Fruit fly (Drosophila melanogaster) whole organism, wandering third instar larva: Measurements from ENCODE around the gene CG9338.
A peak's percentile ranks its signal among the peaks of the same experiment; 100 is the strongest.

Experiments used
- CG32264 ChIP-seq: fragments of 200-800 bp; sonication (Bioruptor generic); optimal IDR thresholded peaks from 2 replicates; lab custom pipeline; 2016; ENCODE audit warnings: missing biosample characterization, missing genetic modification characterization
- CG9705 ChIP-seq: fragments of 200-800 bp; sonication (Bioruptor generic); optimal IDR thresholded peaks from 2 replicates; lab custom pipeline; 2018; ENCODE audit warnings: missing biosample characterization, mild to moderate bottlenecking, missing genetic modification characterization
- CrebA ChIP-seq: fragments of 200-800 bp; sonication (Bioruptor generic); optimal IDR thresholded peaks from 2 replicates; lab custom pipeline; 2016; ENCODE audit warnings: missing biosample characterization, mild to moderate bottlenecking, missing genetic modification characterization, borderline replicate concordance
- Dfd ChIP-seq: fragments of >200 bp; optimal IDR thresholded peaks from 2 replicates; lab custom pipeline; 2017; ENCODE audit warnings: missing biosample characterization, missing genetic modification characterization
- GATAd ChIP-seq: sonication (Bioruptor generic); optimal IDR thresholded peaks from 2 replicates; lab custom pipeline; 2016; ENCODE audit warnings: missing biosample characterization, missing genetic modification characterization
- Hnf4 ChIP-seq: fragments of 200-800 bp; sonication (Bioruptor generic); optimal IDR thresholded peaks from 2 replicates; lab custom pipeline; 2016; ENCODE audit warnings: missing biosample characterization, mild to moderate bottlenecking, missing genetic modification characterization
- Hr78 ChIP-seq: fragments of >200 bp; optimal IDR thresholded peaks from 2 replicates; lab custom pipeline; 2017; ENCODE audit warnings: missing biosample characterization, missing genetic modification characterization
- Hr83 ChIP-seq: fragments of 200-300 bp; sonication (Bioruptor generic); optimal IDR thresholded peaks from 2 replicates; lab custom pipeline; 2016; ENCODE audit warnings: missing biosample characterization, mild to moderate bottlenecking, missing genetic modification characterization, moderate library complexity; ENCODE audit not compliant: poor library complexity, severe bottlenecking
- Jra ChIP-seq: sonication (Bioruptor generic); optimal IDR thresholded peaks from 2 replicates; lab custom pipeline; 2016; ENCODE audit warnings: missing biosample characterization, missing genetic modification characterization
- Mio ChIP-seq: sonication (Bioruptor generic); optimal IDR thresholded peaks from 2 replicates; lab custom pipeline; 2016; ENCODE audit warnings: missing biosample characterization, missing genetic modification characterization
- Myc ChIP-seq: fragments of >200 bp; optimal IDR thresholded peaks from 2 replicates; lab custom pipeline; 2017
- N ChIP-seq: fragments of >200 bp; optimal IDR thresholded peaks from 2 replicates; lab custom pipeline; 2018; ENCODE audit warnings: missing biosample characterization, missing external identifiers, missing genetic modification characterization
- OdsH ChIP-seq: fragments of 200-800 bp; sonication (Bioruptor generic); optimal IDR thresholded peaks from 2 replicates; lab custom pipeline; 2016; ENCODE audit warnings: missing biosample characterization, mild to moderate bottlenecking, missing genetic modification characterization
- Rel ChIP-seq, 2 experiments: fragments of 200-800 bp; sonication (Bioruptor generic) in 1 of 2; optimal IDR thresholded peaks; 2 replicates in 1 of 2; 3 replicates in 1 of 2; lab custom pipeline; 2016 to 2019; ENCODE audit warnings: mild to moderate bottlenecking in 2 of 2, missing biosample characterization in 2 of 2, missing genetic modification characterization in 2 of 2, moderate library complexity in 1 of 2
- Sp1 ChIP-seq: fragments of 200-800 bp; sonication (Bioruptor generic); optimal IDR thresholded peaks from 3 replicates; lab custom pipeline; 2019; ENCODE audit warnings: missing biosample characterization, mild to moderate bottlenecking, missing genetic modification characterization, moderate library complexity
- Vsx2 ChIP-seq: fragments of 200-300, 225-300 bp; sonication (Bioruptor generic); optimal IDR thresholded peaks from 2 replicates; lab custom pipeline; 2018; ENCODE audit warnings: missing biosample characterization, missing genetic modification characterization; ENCODE audit not compliant: partially characterized antibody
- br ChIP-seq: fragments of 200-800 bp; sonication (Bioruptor generic); optimal IDR thresholded peaks from 2 replicates; lab custom pipeline; 2016; ENCODE audit warnings: missing biosample characterization, missing genetic modification characterization
- dl ChIP-seq, 2 experiments: fragments of 175-275, 200-275 bp in 1 of 2; fragments of 200-275 bp in 1 of 2; sonication (Bioruptor generic); optimal IDR thresholded peaks; lab custom pipeline; 2018; ENCODE audit warnings: mild to moderate bottlenecking in 2 of 2, missing biosample characterization in 2 of 2, missing genetic modification characterization in 2 of 2, moderate library complexity in 2 of 2; ENCODE audit not compliant: partially characterized antibody in 2 of 2, insufficient read depth in 1 of 2
- dmrt93B ChIP-seq: fragments of 200-800 bp; sonication (Bioruptor generic); optimal IDR thresholded peaks from 2 replicates; lab custom pipeline; 2018; ENCODE audit warnings: missing biosample characterization, mild to moderate bottlenecking, missing genetic modification characterization
- dsf ChIP-seq: sonication (Bioruptor generic); optimal IDR thresholded peaks from 2 replicates; lab custom pipeline; 2016; ENCODE audit warnings: missing biosample characterization, missing genetic modification characterization, borderline replicate concordance
- ey ChIP-seq: fragments of 200-800 bp; sonication (Bioruptor generic); optimal IDR thresholded peaks from 2 replicates; lab custom pipeline; 2016; ENCODE audit warnings: missing biosample characterization, missing genetic modification characterization
- foxo ChIP-seq, 2 experiments: fragments of 200-800 bp; sonication (Bioruptor generic); optimal IDR thresholded peaks; 2 replicates in 1 of 2; 3 replicates in 1 of 2; lab custom pipeline; 2016 to 2017; ENCODE audit warnings: missing biosample characterization in 2 of 2, missing genetic modification characterization in 2 of 2
- fru ChIP-seq: fragments of 200-800 bp; sonication (Bioruptor generic); optimal IDR thresholded peaks from 3 replicates; lab custom pipeline; 2016; ENCODE audit warnings: missing biosample characterization, mild to moderate bottlenecking, missing genetic modification characterization
- h ChIP-seq: fragments of 200-800 bp; sonication (Bioruptor generic); optimal IDR thresholded peaks from 3 replicates; lab custom pipeline; 2016; ENCODE audit warnings: missing biosample characterization, mild to moderate bottlenecking, missing genetic modification characterization
- jim ChIP-seq: fragments of 175-275, 200-325 bp; sonication (Bioruptor generic); optimal IDR thresholded peaks from 2 replicates; lab custom pipeline; 2016; ENCODE audit warnings: missing biosample characterization, mild to moderate bottlenecking, missing genetic modification characterization
- lola ChIP-seq: fragments of >200 bp; optimal IDR thresholded peaks from 2 replicates; lab custom pipeline; 2017; ENCODE audit warnings: missing biosample characterization, missing genetic modification characterization
- pan ChIP-seq: fragments of >200 bp; optimal IDR thresholded peaks from 2 replicates; lab custom pipeline; 2017
- rgr ChIP-seq: fragments of 200-800 bp; sonication (Bioruptor generic); optimal IDR thresholded peaks from 3 replicates; lab custom pipeline; 2016; ENCODE audit warnings: missing biosample characterization, mild to moderate bottlenecking, missing genetic modification characterization
- sage ChIP-seq: fragments of 200-800 bp; sonication (Bioruptor generic); optimal IDR thresholded peaks from 2 replicates; lab custom pipeline; 2016; ENCODE audit warnings: missing biosample characterization, mild to moderate bottlenecking, missing genetic modification characterization
- sv ChIP-seq: fragments of 200-800 bp; sonication (Bioruptor generic); optimal IDR thresholded peaks from 3 replicates; lab custom pipeline; 2016; ENCODE audit warnings: missing biosample characterization, missing genetic modification characterization
- tai ChIP-seq: sonication (Bioruptor generic); optimal IDR thresholded peaks from 2 replicates; lab custom pipeline; 2016; ENCODE audit warnings: missing biosample characterization, missing genetic modification characterization
- woc ChIP-seq: sonication (Bioruptor generic); optimal IDR thresholded peaks from 2 replicates; lab custom pipeline; 2016; ENCODE audit warnings: missing biosample characterization, mild to moderate bottlenecking, missing genetic modification characterization

CG9338 gene

DNA sequence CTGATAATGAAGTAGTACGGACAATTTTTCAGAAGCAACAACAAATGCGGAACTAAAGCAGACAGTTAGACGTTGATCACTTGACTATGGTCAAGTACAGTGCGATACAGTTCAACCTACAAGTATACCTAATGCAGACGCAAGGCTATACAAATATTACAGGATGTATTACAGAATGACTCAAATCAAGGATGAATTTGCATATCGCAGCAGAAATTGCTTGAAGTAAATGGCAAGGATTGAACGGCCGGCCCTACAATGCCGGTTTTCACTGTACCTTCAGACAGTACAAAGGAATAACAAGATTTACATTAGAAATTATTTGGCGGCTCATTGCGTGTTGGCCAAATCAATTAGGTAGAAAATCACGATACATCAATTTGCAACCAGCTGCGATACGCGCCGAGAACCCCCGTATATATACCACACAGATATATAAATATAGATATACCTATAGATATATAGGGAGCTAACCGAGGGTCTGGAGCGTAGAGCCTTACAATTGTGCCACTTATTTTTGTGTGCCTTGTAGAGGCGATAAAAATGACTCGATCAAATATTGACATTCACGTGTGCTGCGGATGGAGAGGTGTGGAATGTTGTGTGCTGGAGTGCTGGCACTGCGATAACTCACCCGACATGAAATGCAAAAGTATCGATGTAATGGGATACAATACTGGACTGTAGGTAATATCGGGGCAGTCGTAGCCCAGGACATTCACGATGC lies 16.5 kb downstream of the CG9338 start:
- TF ChIP-seq dmrt93B (GFP tag; lab: Kevin White, UChicago): peak; percentile 10
- TF ChIP-seq h (GFP tag; lab: Kevin White, UChicago): peak; percentile 24
- no peak for TF ChIP-seq lola
- TF ChIP-seq sv (GFP tag; lab: Kevin White, UChicago): peak; percentile 21
- TF ChIP-seq GATAd (GFP tag; lab: Kevin White, UChicago): no peak
- peak; percentile 91 for TF ChIP-seq Hr83
- TF ChIP-seq rgr (GFP tag; lab: Kevin White, UChicago): peak; percentile 39
- TF ChIP-seq ey (GFP tag; lab: Kevin White, UChicago): peak; percentile 11
- no peak for TF ChIP-seq CG9705
- no peak for TF ChIP-seq Rel (GFP tag; optimal IDR thresholded peaks at IDR 0.05; lab: Kevin White, UChicago)
- peak; percentile 16 for TF ChIP-seq Rel (tag; optimal IDR thresholded peaks at IDR 0.05; lab: Kevin White, UChicago)
- TF ChIP-seq foxo (GFP tag; optimal IDR thresholded peaks at IDR 0.05; lab: Kevin White, UChicago): peak in 1 of 2 experiments; percentile 13
- no peak for TF ChIP-seq pan (lab: Kevin White, UChicago)
- TF ChIP-seq N (GFP tag; lab: Kevin White, UChicago): no peak
- peak; percentile 18 for TF ChIP-seq Hnf4

- no peak for TF ChIP-seq dsf (GFP tag; lab: Kevin White, UChicago)
- TF ChIP-seq jim: no peak
- no peak for TF ChIP-seq CG9705
- TF ChIP-seq foxo (GFP tag; optimal IDR thresholded peaks at IDR 0.05; lab: Kevin White, UChicago): no peak
- no peak for TF ChIP-seq Vsx2 (GFP tag; lab: Kevin White, UChicago)
- no peak for TF ChIP-seq Jra (GFP tag; lab: Kevin White, UChicago)
- TF ChIP-seq ey (GFP tag; lab: Kevin White, UChicago): no peak
- no peak for TF ChIP-seq sv (GFP tag; lab: Kevin White, UChicago)
- TF ChIP-seq Rel (GFP tag; optimal IDR thresholded peaks at IDR 0.05; lab: Kevin White, UChicago): no peak
- no peak for TF ChIP-seq Rel (tag; optimal IDR thresholded peaks at IDR 0.05; lab: Kevin White, UChicago)
- TF ChIP-seq sage (GFP tag; lab: Kevin White, UChicago): no peak
- TF ChIP-seq, all 38 proteins: peak for 0
These were observed 18.1 kb downstream of the CG9338 start for dm6 chr2L:20883097-20883496.

DNA sequence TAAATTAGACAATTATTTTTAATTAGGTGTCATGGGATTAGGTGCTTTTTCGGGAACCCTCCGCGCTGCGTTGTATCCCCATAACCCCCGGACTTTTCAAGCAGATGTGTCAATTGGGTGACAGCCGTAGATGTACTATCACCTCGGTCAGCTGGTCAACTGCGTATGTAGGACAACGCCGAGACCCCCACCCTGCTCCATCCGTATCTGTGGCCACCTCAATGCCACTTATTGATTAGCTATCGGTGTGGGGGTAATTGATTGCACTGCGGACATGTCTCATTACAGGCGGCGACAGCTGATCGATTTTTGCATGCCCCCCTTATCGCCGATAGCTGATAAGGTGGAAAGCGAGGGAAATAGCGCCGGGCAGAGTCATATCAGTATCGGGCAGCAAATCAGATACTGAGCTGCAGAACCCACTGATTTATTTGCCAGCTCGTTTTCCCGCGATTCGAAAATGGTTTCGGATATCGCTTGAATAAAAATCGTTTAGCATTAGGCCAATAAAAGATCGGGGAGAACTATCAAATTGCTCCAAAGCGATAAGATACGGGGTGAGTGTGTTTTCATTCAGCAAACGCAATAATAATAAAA lies 18.7 kb downstream of the CG9338 start:
- TF ChIP-seq jim (no peak), Hr83 (no peak), Hnf4 (no peak)

DNA sequence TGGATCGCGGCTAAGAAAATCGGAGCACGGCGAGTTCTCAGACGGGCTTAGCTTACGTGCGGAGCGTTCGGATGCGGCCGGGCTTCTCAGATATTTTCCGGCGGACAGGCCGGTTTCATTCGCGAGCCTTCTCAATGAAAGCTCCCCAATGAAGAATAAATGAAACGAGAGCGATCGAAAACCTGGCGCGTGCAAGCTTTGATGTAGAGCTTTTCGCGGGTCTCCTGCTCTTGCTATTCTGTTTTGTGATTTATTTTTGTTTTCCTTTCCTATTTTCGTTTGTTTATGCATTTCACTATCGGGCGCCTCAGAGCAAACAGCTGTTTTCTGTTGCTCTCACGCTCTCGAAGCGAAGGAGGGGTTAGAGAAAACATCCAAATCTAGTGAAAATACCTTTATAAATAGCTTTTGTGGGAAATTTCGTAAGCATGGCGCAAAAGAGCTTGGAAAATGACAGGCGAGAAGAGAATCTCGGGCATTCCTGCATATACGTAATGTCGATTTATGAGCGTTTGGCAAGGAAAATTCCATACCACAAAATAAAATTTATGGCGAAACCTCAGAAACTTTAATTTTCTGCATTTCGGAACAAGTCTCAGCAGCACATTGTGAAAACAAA lies 21.0 kb downstream of the CG9338 start:
- TF ChIP-seq CrebA: no peak
- TF ChIP-seq Vsx2 (GFP tag; lab: Kevin White, UChicago): no peak
- TF ChIP-seq Rel (GFP tag; optimal IDR thresholded peaks at IDR 0.05; lab: Kevin White, UChicago): no peak
- TF ChIP-seq Rel (tag; optimal IDR thresholded peaks at IDR 0.05; lab: Kevin White, UChicago): peak; percentile 8

dm6 chr2L:20887273-20887672 lies 22.3 kb downstream of the CG9338 start:
- TF ChIP-seq Vsx2 (GFP tag; lab: Kevin White, UChicago) (no peak), fru (GFP tag; lab: Kevin White, UChicago) (no peak), dsf (GFP tag; lab: Kevin White, UChicago) (no peak), tai (no peak), Sp1 (GFP tag; lab: Kevin White, UChicago) (peak; percentile 64), Mio (GFP tag; lab: Kevin White, UChicago) (no peak), Hr78 (GFP tag; lab: Kevin White, UChicago) (no peak), GATAd (GFP tag; lab: Kevin White, UChicago) (no peak), woc (no peak), Dfd (no peak), CG9705 (no peak), Rel (GFP tag; optimal IDR thresholded peaks at IDR 0.05; lab: Kevin White, UChicago) (no peak), Rel (tag; optimal IDR thresholded peaks at IDR 0.05; lab: Kevin White, UChicago) (peak; percentile 22), CG32264 (GFP tag; lab: Kevin White, UChicago) (no peak), dl (GFP tag; optimal IDR thresholded peaks at IDR 0.05; lab: Kevin White, UChicago; ENCODE audit: insufficient read depth in 1 of 2, partially characterized antibody in 2 of 2) (no peak), CrebA (peak; percentile 18), rgr (GFP tag; lab: Kevin White, UChicago) (no peak), br (GFP tag; lab: Kevin White, UChicago) (no peak), OdsH (GFP tag; lab: Kevin White, UChicago) (no peak), Myc (lab: Kevin White, UChicago) (no peak), h (GFP tag; lab: Kevin White, UChicago) (no peak), lola (no peak), Hr83 (no peak)
